Worm (Caenorhabditis elegans): ENCODE measurements around the gene C17G10.10.

C17G10.10 gene

DNA sequence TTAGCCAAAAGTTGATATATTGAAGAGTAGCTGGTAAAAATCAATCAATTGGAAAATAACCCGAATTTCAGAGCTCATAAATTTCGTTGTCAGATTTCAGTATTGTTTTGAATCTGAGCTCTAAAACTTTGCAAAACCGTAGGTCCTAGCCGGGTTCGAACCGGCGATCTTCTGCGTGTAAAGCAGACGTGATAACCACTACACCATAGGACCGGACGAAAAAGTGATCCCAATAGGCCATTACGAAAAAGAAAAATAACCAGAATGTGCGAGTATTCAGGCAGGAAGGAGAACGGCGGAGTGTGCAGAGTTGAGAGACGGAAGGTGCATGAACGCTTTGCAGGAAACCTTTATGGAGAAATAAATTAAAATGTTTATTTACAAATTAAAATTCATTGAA is 22.1 kb downstream of the C17G10.10 start (continued):
- TF ChIP-seq cey-2 (tag; optimal IDR thresholded peaks at IDR 0.05; ENCODE audit: borderline replicate concordance, insufficient read depth): no peak
- TF ChIP-seq T20F7.1 (GFP tag; optimal IDR thresholded peaks at IDR 0.05): peak; percentile 25
- peak; percentile 67; the same call in 1 of the 2 replicates for TF ChIP-seq vab-7 (GFP tag; IDR thresholded peaks at IDR 0.05)
- peak; percentile 56 for TF ChIP-seq nhr-102 (tag; optimal IDR thresholded peaks at IDR 0.05)
- no peak for TF ChIP-seq set-16 (GFP tag; IDR thresholded peaks at IDR 0.05)
- TF ChIP-seq snpc-4 (tag; optimal IDR thresholded peaks at IDR 0.05): no peak
- TF ChIP-seq aha-1 (tag): peak; percentile 77
- TF ChIP-seq nhr-28 (tag; optimal IDR thresholded peaks at IDR 0.05): peak; percentile 18
- peak; percentile 40 for TF ChIP-seq spr-3 (GFP tag; optimal IDR thresholded peaks at IDR 0.05)
- TF ChIP-seq Y48G9A.11 (GFP tag; IDR thresholded peaks at IDR 0.05): no peak
- TF ChIP-seq nhr-10 (tag; optimal IDR thresholded peaks at IDR 0.05): no peak
- no peak for TF ChIP-seq ceh-28 (tag; optimal IDR thresholded peaks at IDR 0.05)
- TF ChIP-seq daf-8 (GFP tag; IDR thresholded peaks at IDR 0.05): no peak
- TF ChIP-seq tra-1 (GFP tag; IDR thresholded peaks at IDR 0.05): peak; percentile 54; the same call in 1 of the 2 replicates
- TF ChIP-seq ama-1 (optimal IDR thresholded peaks at IDR 0.05): no peak
- TF ChIP-seq lin-29 (GFP tag; IDR thresholded peaks at IDR 0.05): no peak
- peak; percentile 23 for TF ChIP-seq zip-2 (tag; optimal IDR thresholded peaks at IDR 0.05)
- TF ChIP-seq ceh-20 (GFP tag; IDR thresholded peaks at IDR 0.05): peak; percentile 46; the same call in 1 of the 2 replicates
- TF ChIP-seq dve-1 (tag; optimal IDR thresholded peaks at IDR 0.05; ENCODE audit: insufficient read depth): peak; percentile 65
- TF ChIP-seq hlh-30 (tag; optimal IDR thresholded peaks at IDR 0.05; ENCODE audit: insufficient read depth): peak; percentile 52
- TF ChIP-seq dmd-8 (GFP tag; IDR thresholded peaks at IDR 0.05): 0 out of 2 replicates have a peak, but pooled peaks have one; percentile 71
- peak; percentile 4 for TF ChIP-seq gei-8 (GFP tag; optimal IDR thresholded peaks at IDR 0.05)
- TF ChIP-seq T26A8.4 (GFP tag; IDR thresholded peaks at IDR 0.05): peak; percentile 50; the same call in 1 of the 2 replicates

DNA sequence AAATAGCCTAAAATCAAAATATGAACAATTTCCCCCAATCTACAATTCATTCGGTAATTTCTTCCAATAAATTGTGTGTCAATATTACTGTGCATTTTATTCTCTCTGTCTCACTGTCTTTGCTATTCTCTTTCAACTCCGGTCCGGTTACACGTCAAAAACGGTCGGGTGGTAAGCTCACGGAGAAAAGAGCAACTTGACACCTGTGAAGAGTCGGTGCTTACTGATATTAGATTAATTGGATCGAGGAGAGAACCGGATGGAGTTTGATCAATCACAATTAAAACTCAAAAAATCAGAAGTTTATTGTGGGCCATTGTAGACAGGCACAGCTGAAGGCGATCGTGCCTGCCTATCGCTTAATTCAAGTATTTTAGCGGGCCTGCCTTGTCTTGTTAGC is 24.3 kb downstream of the C17G10.10 start:
- no peak for TF ChIP-seq ceh-62 (tag; optimal IDR thresholded peaks at IDR 0.05)
- no peak for TF ChIP-seq mes-2 (tag; optimal IDR thresholded peaks at IDR 0.05; ENCODE audit: poor library complexity, severe bottlenecking)
- TF ChIP-seq zag-1 (tag; optimal IDR thresholded peaks at IDR 0.05): no peak
- TF ChIP-seq nhr-28 (tag; optimal IDR thresholded peaks at IDR 0.05): no peak
- no peak for TF ChIP-seq madf-5 (GFP tag; IDR thresholded peaks at IDR 0.05)
- TF ChIP-seq mdt-29 (GFP tag; IDR thresholded peaks at IDR 0.05): 0 out of 2 replicates have a peak, but pooled peaks have one; percentile 7
- no peak for TF ChIP-seq nhr-237 (tag; optimal IDR thresholded peaks at IDR 0.05)
- no peak for TF ChIP-seq ceh-20 (GFP tag; IDR thresholded peaks at IDR 0.05)
- peak in 1 of 2 experiments; percentile 30 for TF ChIP-seq lsy-2 (tag; optimal IDR thresholded peaks at IDR 0.05)
- no peak for TF ChIP-seq spr-1 (tag; optimal IDR thresholded peaks at IDR 0.05)
- TF ChIP-seq Y105C5A.15 (GFP tag; IDR thresholded peaks at IDR 0.05): 0 out of 2 replicates have a peak, but pooled peaks have one; percentile 32
- no peak for TF ChIP-seq ceh-82 (tag; optimal IDR thresholded peaks at IDR 0.05)
- peak; percentile 3 for TF ChIP-seq zip-2 (tag; optimal IDR thresholded peaks at IDR 0.05)
- no peak for TF ChIP-seq pqm-1 (tag; optimal IDR thresholded peaks at IDR 0.05)
- TF ChIP-seq dve-1 (tag; optimal IDR thresholded peaks at IDR 0.05; ENCODE audit: insufficient read depth): peak; percentile 17
- no peak for TF ChIP-seq ces-1 (GFP tag; optimal IDR thresholded peaks at IDR 0.05)
- TF ChIP-seq mxl-2 (GFP tag; conservative IDR thresholded peaks at IDR 0.05): no peak
- TF ChIP-seq hmg-1.1 (GFP tag; IDR thresholded peaks at IDR 0.05): no peak
- TF ChIP-seq mxl-3 (GFP tag; optimal IDR thresholded peaks at IDR 0.05): no peak
- TF ChIP-seq hlh-11 (tag; optimal IDR thresholded peaks at IDR 0.05): no peak
- TF ChIP-seq egl-27 (tag; optimal IDR thresholded peaks at IDR 0.05): no peak
- no peak for TF ChIP-seq cey-2 (tag; optimal IDR thresholded peaks at IDR 0.05; ENCODE audit: borderline replicate concordance, insufficient read depth)
- peak; percentile 28 for TF ChIP-seq lin-38 (GFP tag; IDR thresholded peaks at IDR 0.05)
- TF ChIP-seq fkh-10 (GFP tag; optimal IDR thresholded peaks at IDR 0.05): no peak
- no peak for TF ChIP-seq ceh-32 (tag; optimal IDR thresholded peaks at IDR 0.05; ENCODE audit: poor library complexity)
- TF ChIP-seq snpc-1.2 (GFP tag; IDR thresholded peaks at IDR 0.05): no peak
- no peak for TF ChIP-seq nhr-6 (tag; optimal IDR thresholded peaks at IDR 0.05)
- no peak for TF ChIP-seq ztf-7 (tag; optimal IDR thresholded peaks at IDR 0.05)
- TF ChIP-seq attf-4 (tag; optimal IDR thresholded peaks at IDR 0.05): no peak
- TF ChIP-seq ZK337.2 (GFP tag; IDR thresholded peaks at IDR 0.05): no peak
- peak; percentile 83; the same call in 1 of the 2 replicates for TF ChIP-seq zfp-3 (GFP tag; conservative IDR thresholded peaks at IDR 0.05)
- TF ChIP-seq tra-1 (GFP tag; IDR thresholded peaks at IDR 0.05): peak; percentile 21; the same call in 1 of the 2 replicates
- no peak for TF ChIP-seq lin-39 (tag; optimal IDR thresholded peaks at IDR 0.05)

All from whole organism, L4 larva.